Worm (Caenorhabditis elegans): ENCODE measurements around the gene T11B7.2.

- no peak for TF ChIP-seq unc-130 (GFP tag; optimal IDR thresholded peaks at IDR 0.05)
- TF ChIP-seq attf-3 (GFP tag; conservative IDR thresholded peaks at IDR 0.05) = no peak
- TF ChIP-seq snpc-4 (GFP tag; optimal IDR thresholded peaks at IDR 0.05) = no peak
- TF ChIP-seq snpc-4 (tag; optimal IDR thresholded peaks at IDR 0.05) = no peak
- no peak for TF ChIP-seq lin-40 (tag; optimal IDR thresholded peaks at IDR 0.05)
- TF ChIP-seq rcor-1 (GFP tag; IDR thresholded peaks at IDR 0.05) = no peak
- TF ChIP-seq pha-4 (tag; optimal IDR thresholded peaks at IDR 0.05) = no peak
- no peak for TF ChIP-seq hlh-12 (tag; optimal IDR thresholded peaks at IDR 0.05)
- no peak for TF ChIP-seq ZK185.1 (tag; optimal IDR thresholded peaks at IDR 0.05; ENCODE audit: poor library complexity, severe bottlenecking)
- TF ChIP-seq let-607 (tag; optimal IDR thresholded peaks at IDR 0.05) = no peak
- no peak for TF ChIP-seq mcd-1 (GFP tag; IDR thresholded peaks at IDR 0.05)
- no peak for TF ChIP-seq Y56A3A.18 (GFP tag; IDR thresholded peaks at IDR 0.05)
- TF ChIP-seq let-526 (GFP tag; IDR thresholded peaks at IDR 0.05) = no peak
Measured at ce11 chrIV:8827500-8827899, 16.9 kb downstream of the T11B7.2 start, which contains the start of gene T28C6.7.
